Worm (Caenorhabditis elegans): Measurements from ENCODE around the gene F40G12.7.

DNA sequence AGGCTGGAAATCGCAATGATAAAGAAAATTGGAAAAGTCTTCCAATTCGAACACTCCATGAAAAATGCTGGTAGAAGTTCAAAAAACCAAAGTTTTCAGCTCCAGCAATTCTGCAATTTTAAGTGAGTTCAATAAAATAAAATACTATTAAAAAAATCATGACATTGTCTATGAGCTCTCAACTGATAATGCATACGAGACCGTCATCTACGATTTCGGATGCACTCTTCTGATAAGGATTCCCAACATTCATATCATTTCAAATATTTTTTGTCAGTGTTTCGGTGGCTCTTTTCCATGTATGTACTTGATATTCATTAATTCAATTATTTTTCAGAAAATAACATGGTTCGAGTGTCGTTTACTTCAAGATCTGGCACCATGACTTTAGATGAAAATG, 26.7 kb downstream of the F40G12.7 start, which contains the start of gene F14D7.6:
- TF ChIP-seq tab-1 (GFP tag; IDR thresholded peaks at IDR 0.05): no peak
- no peak for TF ChIP-seq ztf-29 (GFP tag; IDR thresholded peaks at IDR 0.05)
- no peak for TF ChIP-seq flt-1 (GFP tag; IDR thresholded peaks at IDR 0.05)
- TF ChIP-seq ref-1 (GFP tag; conservative IDR thresholded peaks at IDR 0.05): no peak

All from whole organism, midembryonic.